Worm (Caenorhabditis elegans) whole organism, young adult: Measurements from ENCODE around the gene cht-6.

Experiments used
- C06A6.2 ChIP-seq: fragments of 200-800 bp; sonication (Bioruptor generic); conservative IDR thresholded peaks from 2 replicates; pipeline ENCODE4 v1.3.6; 2022; ENCODE audit warnings: missing genetic modification characterization, missing compliant biosample characterization
- K12H6.12 ChIP-seq: fragments of 200-800 bp; sonication (Bioruptor generic); optimal IDR thresholded peaks from 2 replicates; lab custom pipeline; 2018; ENCODE audit warnings: mild to moderate bottlenecking, missing genetic modification characterization, missing compliant biosample characterization
- Y53F4B.3 ChIP-seq: fragments of 200-800 bp; sonication (Bioruptor generic); IDR thresholded peaks from 2 replicates; pipeline ENCODE4 v1.3.6; 2022; ENCODE audit warnings: missing genetic modification reagents, missing genetic modification characterization, missing compliant biosample characterization
- ama-1 ChIP-seq, 3 experiments: fragments of 150-350 bp in 1 of 3; sonication (generic microtip) in 2 of 3; optimal IDR thresholded peaks; 2 replicates each; lab custom pipeline; 2014 to 2018; ENCODE audit warnings: missing biosample characterization in 2 of 3, missing genetic modification characterization in 2 of 3, missing genetic modification reagents in 2 of 3
- bed-2 ChIP-seq: fragments of 200-800 bp; sonication (Bioruptor generic); IDR thresholded peaks from 2 replicates; pipeline ENCODE4 v1.3.6; 2022; ENCODE audit warnings: missing genetic modification reagents, missing genetic modification characterization, missing compliant biosample characterization
- efl-1 ChIP-seq: fragments of 150-350 bp; optimal IDR thresholded peaks from 2 replicates; lab custom pipeline; 2014; ENCODE audit warnings: missing biosample characterization, missing genetic modification reagents, missing genetic modification characterization
- him-1 ChIP-seq: sonication (generic microtip); optimal IDR thresholded peaks from 2 replicates; lab custom pipeline; 2016; ENCODE audit warnings: missing genotype, missing genetic modification reagents, missing genetic modification characterization, missing compliant biosample characterization
- hmg-1.2 ChIP-seq: fragments of 200-800 bp; sonication (Bioruptor generic); IDR thresholded peaks from 2 replicates; pipeline ENCODE4 v1.3.6; 2022; ENCODE audit warnings: missing genetic modification reagents, missing genetic modification characterization, missing compliant biosample characterization
- lin-54 ChIP-seq: fragments of 200-800 bp; sonication (Bioruptor generic); optimal IDR thresholded peaks from 2 replicates; lab custom pipeline; 2018; ENCODE audit warnings: mild to moderate bottlenecking, missing genetic modification characterization, missing compliant biosample characterization
- snpc-1.3 ChIP-seq: sonication (generic microtip); optimal IDR thresholded peaks from 2 replicates; lab custom pipeline; 2017; ENCODE audit warnings: missing genetic modification characterization, mild to moderate bottlenecking, missing compliant biosample characterization, antibody characterized with exemption, moderate library complexity, missing genotype, missing genetic modification reagents; ENCODE audit not compliant: insufficient read depth

DNA sequence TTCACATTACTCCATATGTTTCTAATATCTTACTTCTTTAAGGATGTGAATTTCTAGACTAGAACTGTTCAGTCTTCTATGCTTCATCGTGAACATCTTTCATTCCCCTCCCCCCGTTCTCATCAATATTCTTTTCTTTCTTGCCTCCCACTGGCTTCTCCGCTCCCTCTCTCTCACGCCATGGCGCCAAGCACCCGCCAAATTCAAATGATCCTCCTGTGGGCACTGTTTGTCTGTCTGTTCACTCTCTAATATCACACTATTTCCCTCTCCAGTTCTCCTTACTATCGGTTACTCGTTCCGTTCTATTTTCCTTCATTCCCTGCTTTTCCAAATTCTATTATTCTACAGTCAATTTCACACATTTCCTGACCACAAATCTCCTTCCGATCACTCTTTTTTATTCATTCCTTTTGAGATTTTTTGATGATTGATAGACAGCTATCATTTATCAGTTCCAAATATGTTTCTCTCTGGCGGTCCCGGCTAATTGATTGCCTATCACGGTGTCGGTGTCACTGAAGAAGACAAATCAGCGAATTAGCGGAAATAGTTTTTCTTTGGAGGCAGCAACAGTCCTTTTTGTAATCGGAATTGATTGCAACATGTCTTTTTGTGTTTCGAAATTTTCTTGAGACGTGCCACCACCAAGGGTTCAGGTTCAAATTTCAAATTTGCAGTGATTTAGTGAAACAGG, 43.7 kb downstream of the cht-6 start:
- no peak for TF ChIP-seq bed-2 (GFP tag; lab: Robert Waterston, UW)
- no peak for TF ChIP-seq snpc-1.3 (tag; lab: Kevin White, UChicago)
- no peak for TF ChIP-seq lin-54
- no peak for TF ChIP-seq him-1 (tag; lab: Kevin White, UChicago)
- TF ChIP-seq C06A6.2 (GFP tag; lab: Robert Waterston, UW) = no peak
- no peak for TF ChIP-seq K12H6.12
- TF ChIP-seq hmg-1.2 (GFP tag; lab: Robert Waterston, UW) = no peak
- TF ChIP-seq efl-1 (GFP tag; lab: Kevin White, UChicago) = no peak
- no peak for TF ChIP-seq ama-1 (optimal IDR thresholded peaks at IDR 0.05; lab: Kevin White, UChicago)
- TF ChIP-seq ama-1 (GFP tag; optimal IDR thresholded peaks at IDR 0.05; lab: Kevin White, UChicago) = no peak
- TF ChIP-seq Y53F4B.3 = no peak
